ENCODE assay signal across 1 fruit fly cellular context in the genomic region with DNA sequence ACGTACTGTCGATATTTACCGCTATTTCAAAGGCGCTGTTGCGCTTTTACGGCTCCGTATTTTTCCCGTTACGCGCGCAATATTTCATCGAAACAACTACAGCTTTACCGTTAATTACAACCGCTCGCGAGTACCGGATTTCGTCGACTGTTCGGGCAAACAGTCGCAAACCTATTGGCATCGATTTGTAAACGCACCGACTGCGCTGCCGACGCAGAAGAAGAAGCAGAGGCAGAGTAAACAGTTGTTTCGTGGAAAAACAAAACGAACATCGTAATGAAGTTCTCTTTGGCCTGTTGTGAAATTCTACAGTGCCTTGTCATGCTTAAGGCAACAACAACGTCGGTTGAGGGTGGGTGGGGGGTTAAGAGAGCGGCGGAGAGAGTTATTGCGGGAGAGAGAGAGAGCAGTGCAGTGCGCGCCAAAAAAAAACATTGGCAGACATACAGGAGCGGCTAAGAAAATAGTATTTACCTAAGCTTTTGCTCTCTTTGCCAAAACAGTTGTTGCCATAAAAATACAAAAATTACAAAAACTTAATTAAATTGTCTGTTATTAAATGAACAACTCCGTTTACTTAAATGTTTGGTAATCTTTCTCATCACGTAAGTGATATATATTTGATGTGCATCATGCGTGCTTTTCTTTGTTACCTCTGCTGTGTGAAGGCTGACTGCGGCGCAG.
TF ChIP-seq lines count a peak whose summit lies in the region.

Gene CG5953, minus strand, starts transcription at position 176 of the 684 bp plus-strand sequence.

TF ChIP-seq in whole organism, embryonic, 481 proteins besides CTCF, POLR2A, EP300 and RAD21 (continued from another document and continues in another):
- TF ChIP-seq ewg (GFP tag; optimal IDR thresholded peaks at IDR 0.05; lab: Kevin White, UChicago) (peak; percentile 95), shn (GFP tag; optimal IDR thresholded peaks at IDR 0.05; lab: Kevin White, UChicago) (peak; percentile 92), CG43689 (GFP tag; IDR thresholded peaks at IDR 0.05; lab: Robert Waterston, UW) (peak; percentile 91), CG18599 (GFP tag; optimal IDR thresholded peaks at IDR 0.05; lab: Kevin White, UChicago) (peak; percentile 99), Six4 (GFP tag; optimal IDR thresholded peaks at IDR 0.05; lab: Kevin White, UChicago) (peak; percentile 90), rib (GFP tag; IDR thresholded peaks at IDR 0.05; lab: Robert Waterston, UW) (no peak; the same call in none of the 2 replicates), sob (GFP tag; IDR thresholded peaks at IDR 0.05; lab: Robert Waterston, UW) (peak; percentile 95), gce (GFP tag; IDR thresholded peaks at IDR 0.05; lab: Robert Waterston, UW) (peak; percentile 85; the same call in 2 of the 3 replicates), sd (tag; optimal IDR thresholded peaks at IDR 0.05; lab: Kevin White, UChicago) (peak; percentile 85), HmgZ (tag; optimal IDR thresholded peaks at IDR 0.05; lab: Kevin White, UChicago) (peak; percentile 96), gro (GFP tag; optimal IDR thresholded peaks at IDR 0.05; lab: Kevin White, UChicago) (peak; percentile 90), CG31224 (GFP tag; IDR thresholded peaks at IDR 0.05; lab: Robert Waterston, UW) (peak; percentile 92), Elba2 (GFP tag; optimal IDR thresholded peaks at IDR 0.05; lab: Kevin White, UChicago) (peak; percentile 36), ken (GFP tag; IDR thresholded peaks at IDR 0.05; lab: Robert Waterston, UW) (peak; percentile 96), CG4707 (GFP tag; optimal IDR thresholded peaks at IDR 0.05; lab: Kevin White, UChicago) (peak; percentile 84), CG12299 (tag; optimal IDR thresholded peaks at IDR 0.05; lab: Kevin White, UChicago) (peak; percentile 90), CG9215 (GFP tag; IDR thresholded peaks at IDR 0.05; lab: Robert Waterston, UW) (peak; percentile 94), CG31365 (tag; optimal IDR thresholded peaks at IDR 0.05; lab: Kevin White, UChicago) (peak; percentile 84), kay (GFP tag; optimal IDR thresholded peaks at IDR 0.05; lab: Kevin White, UChicago) (peak; percentile 94), bbx (GFP tag; IDR thresholded peaks at IDR 0.05; lab: Robert Waterston, UW; ENCODE audit: partially characterized antibody) (peak; percentile 69; the same call in 1 of the 2 replicates), bsh (GFP tag; optimal IDR thresholded peaks at IDR 0.05; lab: Kevin White, UChicago) (peak; percentile 96 to 98), chinmo (GFP tag; IDR thresholded peaks at IDR 0.05; lab: Robert Waterston, UW; ENCODE audit: partially characterized antibody) (peak; percentile 96), Hey (tag; optimal IDR thresholded peaks at IDR 0.05; lab: Kevin White, UChicago) (peak; percentile 55), Adf1 (GFP tag; IDR thresholded peaks at IDR 0.05; lab: Robert Waterston, UW) (peak; percentile 99), aop (GFP tag; IDR thresholded peaks at IDR 0.05; lab: Robert Waterston, UW) (peak; percentile 76), Lim3 (GFP tag; IDR thresholded peaks at IDR 0.05; lab: Robert Waterston, UW) (peak; percentile 91), CG33213 (GFP tag; optimal IDR thresholded peaks at IDR 0.05; lab: Kevin White, UChicago) (peak; percentile 81), pnt (GFP tag; optimal IDR thresholded peaks at IDR 0.05; lab: Kevin White, UChicago) (peak; percentile 89), CG31441 (GFP tag; IDR thresholded peaks at IDR 0.05; lab: Robert Waterston, UW) (peak; percentile 93), Atf-2 (GFP tag; optimal IDR thresholded peaks at IDR 0.05; lab: Kevin White, UChicago) (peak; percentile 87), p53 (GFP tag; optimal IDR thresholded peaks at IDR 0.05; lab: Kevin White, UChicago) (peak; percentile 45), Fer1 (GFP tag; optimal IDR thresholded peaks at IDR 0.05; lab: Kevin White, UChicago) (peak; percentile 98), lab (GFP tag; optimal IDR thresholded peaks at IDR 0.05; lab: Kevin White, UChicago) (peak; percentile 98), ATbp (GFP tag; optimal IDR thresholded peaks at IDR 0.05; lab: Kevin White, UChicago) (peak; percentile 97), CG10654 (GFP tag; optimal IDR thresholded peaks at IDR 0.05; lab: Kevin White, UChicago) (peak; percentile 89), Opbp (GFP tag; IDR thresholded peaks at IDR 0.05; lab: Robert Waterston, UW; ENCODE audit: partially characterized antibody) (peak; percentile 63; the same call in 2 of the 3 replicates), Myb (GFP tag; optimal IDR thresholded peaks at IDR 0.05; lab: Kevin White, UChicago) (peak; percentile 86), gsb (GFP tag; IDR thresholded peaks at IDR 0.05; lab: Robert Waterston, UW) (peak; percentile 90), otp (GFP tag; IDR thresholded peaks at IDR 0.05; lab: Robert Waterston, UW) (peak; percentile 82), nmo (GFP tag; optimal IDR thresholded peaks at IDR 0.05; lab: Kevin White, UChicago) (peak; percentile 98), CG5953 (GFP tag; IDR thresholded peaks at IDR 0.05; lab: Robert Waterston, UW) (peak; percentile 92), danr (GFP tag; IDR thresholded peaks at IDR 0.05; lab: Robert Waterston, UW) (peak; percentile 95), CG4617 (GFP tag; optimal IDR thresholded peaks at IDR 0.05; lab: Kevin White, UChicago; ENCODE audit: borderline replicate concordance) (peak; percentile 84), run (tag; optimal IDR thresholded peaks at IDR 0.05; lab: Kevin White, UChicago) (peak; percentile 95), CG2875 (GFP tag; optimal IDR thresholded peaks at IDR 0.05; lab: Kevin White, UChicago) (peak; percentile 94), CG6654 (GFP tag; optimal IDR thresholded peaks at IDR 0.05; lab: Kevin White, UChicago) (peak; percentile 88), klu (GFP tag; IDR thresholded peaks at IDR 0.05; lab: Robert Waterston, UW) (peak; percentile 95), CG1647 (GFP tag; optimal IDR thresholded peaks at IDR 0.05; lab: Kevin White, UChicago) (peak; percentile 82), CG10321 (GFP tag; IDR thresholded peaks at IDR 0.05; lab: Robert Waterston, UW) (peak; percentile 77), Nf-YC (tag; optimal IDR thresholded peaks at IDR 0.05; lab: Kevin White, UChicago) (peak; percentile 88), CG1529 (GFP tag; optimal IDR thresholded peaks at IDR 0.05; lab: Kevin White, UChicago) (peak; percentile 95), sr (GFP tag; IDR thresholded peaks at IDR 0.05; lab: Robert Waterston, UW) (peak; percentile 32; the same call in 1 of the 3 replicates), ase (GFP tag; IDR thresholded peaks at IDR 0.05; lab: Robert Waterston, UW) (peak; percentile 93), Hr51 (GFP tag; optimal IDR thresholded peaks at IDR 0.05; lab: Kevin White, UChicago) (peak; percentile 92 to 98), Nf-YB (GFP tag; optimal IDR thresholded peaks at IDR 0.05; lab: Kevin White, UChicago) (peak; percentile 87), Sin3A (optimal IDR thresholded peaks at IDR 0.05; lab: Kevin White, UChicago) (no peak), Drgx (GFP tag; IDR thresholded peaks at IDR 0.05; lab: Robert Waterston, UW) (peak; percentile 98), lola (GFP tag; optimal IDR thresholded peaks at IDR 0.05; lab: Kevin White, UChicago) (peak in 1 of 3 experiments; percentile 95), CG15514 (GFP tag; optimal IDR thresholded peaks at IDR 0.05; lab: Kevin White, UChicago) (peak; percentile 92), Bgb (GFP tag; IDR thresholded peaks at IDR 0.05; lab: Robert Waterston, UW; ENCODE audit: partially characterized antibody) (peak; percentile 60), Asciz (GFP tag; optimal IDR thresholded peaks at IDR 0.05; lab: Kevin White, UChicago) (peak; percentile 96), B-H2 (GFP tag; optimal IDR thresholded peaks at IDR 0.05; lab: Kevin White, UChicago) (peak; percentile 81), CG6765 (GFP tag; optimal IDR thresholded peaks at IDR 0.05; lab: Kevin White, UChicago) (peak; percentile 94), CG10462 (GFP tag; optimal IDR thresholded peaks at IDR 0.05; lab: Kevin White, UChicago) (peak; percentile 85), row (GFP tag; IDR thresholded peaks at IDR 0.05; lab: Robert Waterston, UW) (peak; percentile 99), CG12236 (GFP tag; optimal IDR thresholded peaks at IDR 0.05; lab: Kevin White, UChicago) (peak; percentile 89), Bteb2 (GFP tag; optimal IDR thresholded peaks at IDR 0.05; lab: Kevin White, UChicago) (peak; percentile 88), pb (GFP tag; optimal IDR thresholded peaks at IDR 0.05; lab: Kevin White, UChicago) (peak; percentile 81), pita (GFP tag; optimal IDR thresholded peaks at IDR 0.05; lab: Kevin White, UChicago) (no peak), CG2116 (GFP tag; optimal IDR thresholded peaks at IDR 0.05; lab: Kevin White, UChicago) (peak; percentile 80), gem (tag; optimal IDR thresholded peaks at IDR 0.05; lab: Kevin White, UChicago) (peak; percentile 98), eve (GFP tag; optimal IDR thresholded peaks at IDR 0.05; lab: Kevin White, UChicago) (peak in 1 of 2 experiments; percentile 98), Lpt (GFP tag; optimal IDR thresholded peaks at IDR 0.05; lab: Kevin White, UChicago) (no peak), CG6689 (GFP tag; IDR thresholded peaks at IDR 0.05; lab: Robert Waterston, UW) (peak; percentile 98), chif (GFP tag; optimal IDR thresholded peaks at IDR 0.05; lab: Kevin White, UChicago) (peak; percentile 93 to 95), BEAF-32 (GFP tag; optimal IDR thresholded peaks at IDR 0.05; lab: Kevin White, UChicago) (no peak), ap (GFP tag; IDR thresholded peaks at IDR 0.05; lab: Robert Waterston, UW) (peak; percentile 96), kah (GFP tag; optimal IDR thresholded peaks at IDR 0.05; lab: Kevin White, UChicago) (peak; percentile 91), CG16813 (GFP tag; IDR thresholded peaks at IDR 0.05; lab: Robert Waterston, UW; ENCODE audit: partially characterized antibody) (peak; percentile 33; the same call in 1 of the 3 replicates), dysf (GFP tag; IDR thresholded peaks at IDR 0.05; lab: Robert Waterston, UW) (peak; percentile 98), tgo (GFP tag; IDR thresholded peaks at IDR 0.05; lab: Robert Waterston, UW) (peak; percentile 97), NC2α (GFP tag; optimal IDR thresholded peaks at IDR 0.05; lab: Kevin White, UChicago) (peak; percentile 82), CG12155 (GFP tag; optimal IDR thresholded peaks at IDR 0.05; lab: Kevin White, UChicago) (peak; percentile 93), zen (tag; optimal IDR thresholded peaks at IDR 0.05; lab: Kevin White, UChicago) (peak; percentile 92), oc (tag; optimal IDR thresholded peaks at IDR 0.05; lab: Kevin White, UChicago) (peak; percentile 96), CG6175 (GFP tag; IDR thresholded peaks at IDR 0.05; lab: Robert Waterston, UW) (peak; percentile 87), nau (GFP tag; optimal IDR thresholded peaks at IDR 0.05; lab: Kevin White, UChicago) (peak; percentile 98), CG32767 (GFP tag; IDR thresholded peaks at IDR 0.05; lab: Robert Waterston, UW) (peak; percentile 97), CG10565 (GFP tag; optimal IDR thresholded peaks at IDR 0.05; lab: Kevin White, UChicago) (peak; percentile 89), crc (GFP tag; optimal IDR thresholded peaks at IDR 0.05; lab: Kevin White, UChicago) (peak; percentile 89), Ssrp (tag; optimal IDR thresholded peaks at IDR 0.05; lab: Kevin White, UChicago) (peak; percentile 96), insv (GFP tag; optimal IDR thresholded peaks at IDR 0.05; lab: Kevin White, UChicago) (peak; percentile 27 to 68), CG13123 (GFP tag; optimal IDR thresholded peaks at IDR 0.05; lab: Kevin White, UChicago) (peak; percentile 85), NC2β (GFP tag; optimal IDR thresholded peaks at IDR 0.05; lab: Kevin White, UChicago) (peak; percentile 89), Dll (GFP tag; IDR thresholded peaks at IDR 0.05; lab: Robert Waterston, UW; ENCODE audit: partially characterized antibody) (no peak), wor (GFP tag; IDR thresholded peaks at IDR 0.05; lab: Robert Waterston, UW) (peak; percentile 95), CG7372 (GFP tag; IDR thresholded peaks at IDR 0.05; lab: Robert Waterston, UW) (peak; percentile 95), CG10979 (tag; optimal IDR thresholded peaks at IDR 0.05; lab: Kevin White, UChicago) (peak; percentile 98), CG16779 (GFP tag; IDR thresholded peaks at IDR 0.05; lab: Robert Waterston, UW) (peak; percentile 90), CG34376 (GFP tag; optimal IDR thresholded peaks at IDR 0.05; lab: Kevin White, UChicago) (peak; percentile 96), Dek (tag; optimal IDR thresholded peaks at IDR 0.05; lab: Kevin White, UChicago) (peak; percentile 95), ems (GFP tag; optimal IDR thresholded peaks at IDR 0.05; lab: Kevin White, UChicago) (peak; percentile 91), h (optimal IDR thresholded peaks at IDR 0.05; lab: Kevin White, UChicago) (no peak), C15 (GFP tag; IDR thresholded peaks at IDR 0.05; lab: Robert Waterston, UW) (peak; percentile 86), gsb-n (tag; optimal IDR thresholded peaks at IDR 0.05; lab: Kevin White, UChicago) (peak; percentile 97), pum (GFP tag; optimal IDR thresholded peaks at IDR 0.05; lab: Kevin White, UChicago) (peak; percentile 94), Tbp (GFP tag; optimal IDR thresholded peaks at IDR 0.05; lab: Kevin White, UChicago) (no peak), zen2 (GFP tag; IDR thresholded peaks at IDR 0.05; lab: Robert Waterston, UW; ENCODE audit: partially characterized antibody) (no peak; the same call in 2 of the 3 replicates), CG10543 (GFP tag; optimal IDR thresholded peaks at IDR 0.05; lab: Kevin White, UChicago) (peak; percentile 94), CG8281 (tag; optimal IDR thresholded peaks at IDR 0.05; lab: Kevin White, UChicago) (peak; percentile 89), CG33557 (GFP tag; optimal IDR thresholded peaks at IDR 0.05; lab: Kevin White, UChicago) (peak; percentile 90), CG9797 (GFP tag; optimal IDR thresholded peaks at IDR 0.05; lab: Kevin White, UChicago) (peak; percentile 51), pros (GFP tag; optimal IDR thresholded peaks at IDR 0.05; lab: Kevin White, UChicago) (peak; percentile 80), CG2712 (tag; optimal IDR thresholded peaks at IDR 0.05; lab: Kevin White, UChicago) (peak; percentile 97), Hsf (GFP tag; optimal IDR thresholded peaks at IDR 0.05; lab: Kevin White, UChicago) (peak; percentile 95), ro (GFP tag; IDR thresholded peaks at IDR 0.05; lab: Robert Waterston, UW) (peak; percentile 90), esg (GFP tag; conservative IDR thresholded peaks at IDR 0.05; lab: Robert Waterston, UW) (peak; percentile 98), CG3065 (GFP tag; optimal IDR thresholded peaks at IDR 0.05; lab: Kevin White, UChicago) (peak; percentile 77), bowl (GFP tag; IDR thresholded peaks at IDR 0.05; lab: Robert Waterston, UW) (peak; percentile 92), Fer2 (tag; optimal IDR thresholded peaks at IDR 0.05; lab: Kevin White, UChicago) (peak; percentile 92)
